Fruit fly (Drosophila melanogaster): ENCODE results near the gene P5CDh1.

P5CDh1 gene

dm6 chr3L:21841079-21841478 lies at the start of gene P5CDh1:
Gene P5CDh1 (minus strand): TSS chr3L:21841356.
- TF ChIP-seq CTCF (optimal IDR thresholded peaks at IDR 0.05) (no peak), CG8478 (optimal IDR thresholded peaks at IDR 0.05) (no peak)

- no peak for TF ChIP-seq CG8478 (optimal IDR thresholded peaks at IDR 0.05)
- no peak for TF ChIP-seq CTCF (optimal IDR thresholded peaks at IDR 0.05)
These were observed 48.4 kb upstream of the P5CDh1 start for dm6 chr3L:21889601-21890000.

DNA sequence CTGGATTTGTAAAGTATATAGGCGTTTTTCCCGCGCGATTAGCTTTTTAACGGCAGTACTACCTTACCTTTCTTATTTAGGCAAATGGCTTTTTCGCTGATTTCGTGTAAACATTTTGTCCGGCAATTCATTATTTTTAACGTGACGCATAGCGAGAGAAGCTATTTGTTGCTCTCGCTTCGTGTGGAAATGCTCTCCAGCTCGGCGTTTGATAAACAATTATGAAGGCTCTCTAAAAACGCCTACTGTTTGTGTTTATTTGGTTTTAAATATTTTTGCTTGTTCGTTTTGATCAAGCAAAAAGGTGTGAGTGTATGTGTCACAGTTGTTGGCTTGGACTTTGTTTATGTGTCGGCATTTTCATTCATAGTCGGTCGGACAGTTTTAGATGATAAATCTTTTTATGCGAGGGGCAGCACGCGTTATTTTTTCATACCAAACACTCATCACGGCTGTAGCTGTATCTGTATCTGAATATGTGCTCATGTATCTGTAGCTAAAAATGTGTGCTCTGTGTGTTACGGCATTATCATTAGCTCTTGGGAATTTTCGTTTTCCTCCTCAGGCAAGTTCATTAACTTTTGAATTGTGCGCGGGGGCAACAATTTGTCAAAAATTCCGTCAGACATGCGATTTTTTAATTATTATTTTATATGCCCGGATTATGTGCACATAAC lies 45.9 kb upstream of the P5CDh1 start:
- TF ChIP-seq CG8478 (optimal IDR thresholded peaks at IDR 0.05) = no peak
- TF ChIP-seq CTCF (optimal IDR thresholded peaks at IDR 0.05) = no peak

DNA sequence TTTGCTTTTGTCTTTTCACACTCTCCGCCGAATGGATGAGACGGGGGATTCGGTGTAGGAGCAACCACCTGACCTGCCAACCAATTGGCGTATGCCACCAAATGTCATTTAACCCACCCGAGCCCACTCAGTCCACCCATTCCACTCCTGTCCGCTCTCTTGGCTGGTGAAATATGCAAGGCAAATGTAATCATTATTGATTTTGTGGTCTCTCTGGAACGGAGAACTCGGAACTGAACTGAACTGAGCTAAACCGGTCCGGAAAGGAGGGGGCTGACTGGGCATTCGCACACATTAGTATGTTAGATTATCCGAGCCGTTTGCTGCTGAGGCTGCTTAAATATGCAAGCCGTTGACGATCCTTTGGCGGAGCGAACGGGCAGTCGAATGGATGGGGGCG lies 42.9 kb upstream of the P5CDh1 start:
- TF ChIP-seq CTCF (optimal IDR thresholded peaks at IDR 0.05) = no peak
- TF ChIP-seq CG8478 (optimal IDR thresholded peaks at IDR 0.05) = no peak

DNA sequence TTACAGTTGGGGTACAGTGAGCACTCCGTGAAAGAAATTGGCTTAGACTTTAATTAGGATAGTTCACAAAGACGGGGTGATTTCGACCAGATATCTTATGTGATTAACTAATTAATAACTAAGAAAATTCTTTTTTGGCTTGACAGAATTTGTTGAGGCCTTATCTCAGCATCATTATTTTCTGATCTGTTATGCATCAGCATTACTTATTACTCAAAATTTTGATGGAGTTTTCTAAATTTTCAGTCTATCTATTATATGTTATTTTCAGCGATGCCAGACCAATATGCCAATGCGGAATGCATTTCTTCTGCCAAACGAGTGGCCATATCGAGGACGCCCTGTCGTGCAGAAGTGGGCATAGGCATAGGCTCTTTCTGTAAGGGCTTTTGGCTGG lies 42.5 kb upstream of the P5CDh1 start:
- TF ChIP-seq CTCF (optimal IDR thresholded peaks at IDR 0.05) = no peak
- TF ChIP-seq CG8478 (optimal IDR thresholded peaks at IDR 0.05) = no peak

- TF ChIP-seq CG8478 (optimal IDR thresholded peaks at IDR 0.05) = no peak
- TF ChIP-seq CTCF (optimal IDR thresholded peaks at IDR 0.05) = no peak
These were observed 42.0 kb upstream of the P5CDh1 start for dm6 chr3L:21883011-21883618.

DNA sequence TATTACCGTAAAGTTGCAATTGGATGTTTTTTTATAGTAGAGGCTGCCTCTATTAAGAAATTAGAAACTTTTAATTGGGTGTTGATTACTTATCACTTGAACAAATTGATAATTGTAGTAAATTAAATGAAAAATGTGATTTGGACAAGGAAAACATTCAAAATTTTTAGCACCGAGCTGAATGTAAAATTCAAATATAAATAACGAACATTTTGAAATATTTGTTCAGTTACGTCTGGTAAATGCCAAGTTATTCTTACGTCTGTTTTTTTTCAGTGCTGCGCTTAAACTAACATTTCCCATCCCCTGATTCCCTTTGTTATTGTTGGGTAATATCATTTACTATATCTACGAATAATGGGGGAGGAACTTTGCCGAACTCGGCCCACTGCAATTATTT lies 40.9 kb upstream of the P5CDh1 start:
- TF ChIP-seq CG8478 (optimal IDR thresholded peaks at IDR 0.05) = no peak
- no peak for TF ChIP-seq CTCF (optimal IDR thresholded peaks at IDR 0.05)

DNA sequence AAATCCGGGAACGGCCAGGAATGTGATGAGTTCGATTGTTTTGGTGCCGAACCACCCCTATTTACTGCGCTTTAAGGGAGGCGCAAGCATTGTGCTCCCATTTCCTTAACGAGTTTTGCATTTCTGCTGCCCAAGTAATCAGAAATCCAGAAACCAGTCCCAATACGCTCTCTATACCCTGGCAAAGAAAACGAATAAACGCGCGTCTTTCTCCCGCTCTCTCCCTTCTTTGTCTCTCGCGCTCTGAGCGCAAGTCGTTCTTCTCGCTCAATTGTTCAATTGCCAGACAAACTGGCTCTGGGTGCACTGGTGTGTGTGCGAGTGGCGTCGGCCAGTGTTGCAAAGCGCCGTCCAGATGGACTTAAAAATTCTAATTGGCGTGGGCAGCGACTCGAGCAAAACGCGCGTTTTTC lies 39.2 kb upstream of the P5CDh1 start:
- TF ChIP-seq CTCF (optimal IDR thresholded peaks at IDR 0.05) (peak in 1 of 2 experiments; percentile 17), CG8478 (optimal IDR thresholded peaks at IDR 0.05) (no peak)

- TF ChIP-seq CTCF (optimal IDR thresholded peaks at IDR 0.05) (peak; percentile 11 to 34), CG8478 (optimal IDR thresholded peaks at IDR 0.05) (no peak)
These were observed 38.2 kb upstream of the P5CDh1 start for dm6 chr3L:21879344-21879743.

dm6 chr3L:21878285-21878684 lies 37.1 kb upstream of the P5CDh1 start:
- no peak for TF ChIP-seq CG8478 (optimal IDR thresholded peaks at IDR 0.05)
- no peak for TF ChIP-seq CTCF (optimal IDR thresholded peaks at IDR 0.05)

DNA sequence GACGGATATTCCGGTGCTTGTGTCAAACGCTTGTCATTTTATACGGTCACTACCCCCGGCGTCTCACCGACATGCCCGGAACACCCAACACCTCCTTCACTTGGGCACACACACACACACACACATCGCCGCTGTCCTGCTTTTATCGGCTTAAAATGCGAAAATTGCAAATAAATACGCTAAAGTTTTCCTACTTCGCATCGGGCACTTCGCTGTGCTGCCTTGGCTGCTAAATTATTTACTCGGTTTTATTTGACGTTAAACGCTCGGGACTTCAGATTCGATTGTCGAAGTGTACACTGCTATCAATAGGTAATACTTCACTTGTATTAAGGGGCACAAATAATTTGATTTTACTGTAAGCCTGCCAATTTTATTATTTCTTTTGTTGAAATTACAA lies 30.6 kb upstream of the P5CDh1 start:
- no peak for TF ChIP-seq CTCF (optimal IDR thresholded peaks at IDR 0.05)
- TF ChIP-seq CG8478 (optimal IDR thresholded peaks at IDR 0.05) = no peak

DNA sequence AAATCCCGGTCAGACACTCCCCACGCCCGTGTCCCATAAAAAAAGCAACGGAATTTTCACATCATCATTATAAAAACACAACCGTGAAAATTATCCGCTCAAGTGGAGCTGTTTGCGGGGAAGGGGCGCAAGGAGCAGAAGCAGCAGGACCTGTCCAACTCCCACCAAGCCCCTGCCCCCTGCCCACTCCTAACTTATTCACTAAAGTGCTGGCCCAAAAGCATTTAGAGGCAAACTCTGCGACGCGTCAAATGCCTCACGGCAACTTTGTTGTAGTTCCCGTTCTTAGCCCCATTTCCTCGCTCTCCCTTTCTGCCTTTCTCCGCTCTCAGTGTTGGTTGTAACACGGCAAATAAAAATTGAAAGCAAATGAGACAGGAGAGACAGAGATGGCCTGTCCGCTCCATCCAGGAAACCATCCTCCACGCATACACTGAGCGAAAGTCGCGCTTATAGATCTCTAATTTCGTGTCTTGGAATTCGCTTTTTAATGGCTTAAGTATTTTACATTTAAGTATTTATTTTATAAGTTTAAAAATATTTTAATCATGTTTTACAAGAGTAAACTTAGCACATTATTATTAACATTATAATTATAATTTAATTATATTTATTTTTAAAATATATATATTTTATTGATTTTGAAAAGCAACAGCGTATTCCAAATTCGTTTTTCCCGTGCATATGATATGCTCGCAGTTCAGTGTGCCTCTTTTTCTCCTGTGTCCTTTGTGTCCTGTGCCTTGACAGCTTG lies 18.3 kb upstream of the P5CDh1 start:
- no peak for TF ChIP-seq CTCF (optimal IDR thresholded peaks at IDR 0.05)
- no peak for TF ChIP-seq CG8478 (optimal IDR thresholded peaks at IDR 0.05)

DNA sequence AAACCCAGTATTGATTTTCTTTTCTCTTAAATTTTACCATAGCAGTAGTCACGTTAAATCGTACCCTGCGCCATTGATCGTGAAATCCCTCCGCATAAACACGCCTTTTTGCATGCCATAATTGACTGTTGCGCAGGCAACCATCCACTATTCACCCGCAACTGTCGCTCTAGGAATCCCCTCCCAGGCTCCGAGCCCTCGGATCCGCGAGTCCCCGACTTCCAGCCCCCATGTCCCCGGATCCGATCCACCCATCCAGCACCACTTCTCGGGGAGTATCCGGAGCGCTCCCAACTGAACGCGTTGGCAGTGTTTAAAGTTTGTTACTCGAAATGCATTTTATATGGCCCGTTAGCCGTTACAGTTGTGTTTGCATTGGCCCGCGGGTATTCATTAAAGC lies 7.2 kb upstream of the P5CDh1 start:
- TF ChIP-seq CTCF (optimal IDR thresholded peaks at IDR 0.05) (no peak), CG8478 (optimal IDR thresholded peaks at IDR 0.05) (no peak)

- TF ChIP-seq CTCF (optimal IDR thresholded peaks at IDR 0.05) (no peak), CG8478 (optimal IDR thresholded peaks at IDR 0.05) (no peak)
These were observed 5.4 kb upstream of the P5CDh1 start for dm6 chr3L:21846591-21846990.

DNA sequence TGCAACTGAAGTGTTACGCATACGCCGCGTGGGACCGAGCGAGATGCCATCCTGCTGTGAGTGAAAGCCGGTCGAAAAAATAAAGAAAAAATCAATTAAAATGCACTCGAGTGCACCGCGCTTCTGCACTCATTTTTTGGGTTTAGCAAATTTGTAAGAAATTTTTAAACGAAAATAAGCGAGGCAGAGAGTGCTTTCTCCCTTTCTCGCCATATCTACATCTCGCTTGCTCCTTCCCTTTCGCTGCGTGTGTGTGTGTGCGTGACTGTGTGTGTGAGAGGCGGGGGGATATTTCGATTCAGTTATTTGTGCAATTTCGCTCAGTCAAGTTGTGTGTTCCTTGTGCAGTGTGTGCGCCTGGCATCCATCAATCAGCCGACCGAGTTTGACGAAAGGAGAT lies 3.3 kb upstream of the P5CDh1 start, which contains the start of gene mub:
Gene mub (plus strand): TSS at position 301 of the 400 bp plus-strand sequence.
- no peak for TF ChIP-seq CG8478 (optimal IDR thresholded peaks at IDR 0.05)

dm6 chr3L:21843307-21843706 lies 2.2 kb upstream of the P5CDh1 start:
- no peak for TF ChIP-seq CTCF (optimal IDR thresholded peaks at IDR 0.05)
- TF ChIP-seq CG8478 (optimal IDR thresholded peaks at IDR 0.05) = no peak

All from S2 (cell line).